Worm (Caenorhabditis elegans): ENCODE measurements around the gene K07E3.9.

Gene K07E3.9

ce11 chrX:8156502-8156901 is 48.5 kb downstream of the K07E3.9 start (continued):
- TF ChIP-seq hrde-1 (tag; optimal IDR thresholded peaks at IDR 0.05; ENCODE audit: borderline replicate concordance) = no peak
- TF ChIP-seq egrh-3 (GFP tag; IDR thresholded peaks at IDR 0.05) = no peak
- TF ChIP-seq nfya-2 (GFP tag; IDR thresholded peaks at IDR 0.05) = no peak
- TF ChIP-seq ets-4 (GFP tag; optimal IDR thresholded peaks at IDR 0.05) = no peak
- no peak for TF ChIP-seq aptf-3 (GFP tag; IDR thresholded peaks at IDR 0.05)
- TF ChIP-seq sdz-38 (tag; optimal IDR thresholded peaks at IDR 0.05) = no peak
- TF ChIP-seq nfyb-1 (GFP tag; IDR thresholded peaks at IDR 0.05) = no peak
- TF ChIP-seq egl-18 (GFP tag; IDR thresholded peaks at IDR 0.05) = no peak
- TF ChIP-seq let-526 (GFP tag; IDR thresholded peaks at IDR 0.05) = no peak
- no peak for TF ChIP-seq gei-17 (GFP tag; optimal IDR thresholded peaks at IDR 0.05)
- no peak for TF ChIP-seq xnd-1 (tag; optimal IDR thresholded peaks at IDR 0.05)
- peak; percentile 69 for TF ChIP-seq die-1 (tag; optimal IDR thresholded peaks at IDR 0.05)
- TF ChIP-seq F57A8.1 (GFP tag; optimal IDR thresholded peaks at IDR 0.05) = no peak
- TF ChIP-seq chd-7 (tag; optimal IDR thresholded peaks at IDR 0.05) = no peak
- no peak for TF ChIP-seq Y53G8AR.9 (GFP tag; conservative IDR thresholded peaks at IDR 0.05)
- TF ChIP-seq F57C9.4 (tag; optimal IDR thresholded peaks at IDR 0.05) = no peak
- TF ChIP-seq athp-1 (tag; optimal IDR thresholded peaks at IDR 0.05) = no peak
- peak; percentile 85 for TF ChIP-seq pbrm-1 (GFP tag; IDR thresholded peaks at IDR 0.05)
- peak; percentile 38 for TF ChIP-seq snpc-1.1 (tag; optimal IDR thresholded peaks at IDR 0.05; ENCODE audit: insufficient read depth)
- peak; percentile 67 for TF ChIP-seq snpc-4 (GFP tag; optimal IDR thresholded peaks at IDR 0.05)
- TF ChIP-seq snpc-4 (tag; optimal IDR thresholded peaks at IDR 0.05) = peak in 2 of 4 experiments; percentile 35 to 44
- TF ChIP-seq hsf-1 (GFP tag; IDR thresholded peaks at IDR 0.05) = no peak
- TF ChIP-seq ceh-40 (GFP tag; IDR thresholded peaks at IDR 0.05) = no peak
- TF ChIP-seq mel-28 (tag; optimal IDR thresholded peaks at IDR 0.05; ENCODE audit: borderline replicate concordance) = no peak
- TF ChIP-seq egl-44 (GFP tag; IDR thresholded peaks at IDR 0.05) = no peak
- no peak for TF ChIP-seq F23B12.7 (tag; optimal IDR thresholded peaks at IDR 0.05; ENCODE audit: insufficient read depth)
- TF ChIP-seq cebp-2 (GFP tag; IDR thresholded peaks at IDR 0.05) = no peak
- TF ChIP-seq B0035.1 (tag; optimal IDR thresholded peaks at IDR 0.05) = no peak
- TF ChIP-seq ztf-3 (GFP tag; optimal IDR thresholded peaks at IDR 0.05) = no peak
- peak; percentile 86 for TF ChIP-seq B0261.1 (tag; optimal IDR thresholded peaks at IDR 0.05)
- TF ChIP-seq unc-130 (GFP tag; optimal IDR thresholded peaks at IDR 0.05) = no peak
- TF ChIP-seq repo-1 (tag; optimal IDR thresholded peaks at IDR 0.05) = no peak
- TF ChIP-seq rec-8 (tag; optimal IDR thresholded peaks at IDR 0.05) = peak in 1 of 2 experiments; percentile 2
- TF ChIP-seq cebp-1 (GFP tag; IDR thresholded peaks at IDR 0.05) = no peak
- TF ChIP-seq cebp-1 (tag; optimal IDR thresholded peaks at IDR 0.05) = peak; percentile 53
- no peak for TF ChIP-seq aptf-2 (GFP tag; conservative IDR thresholded peaks at IDR 0.05)
- no peak for TF ChIP-seq sea-2 (GFP tag; IDR thresholded peaks at IDR 0.05)
- TF ChIP-seq ceh-91 (GFP tag; IDR thresholded peaks at IDR 0.05) = no peak
- no peak for TF ChIP-seq Y95B8A.8 (GFP tag; IDR thresholded peaks at IDR 0.05)
- TF ChIP-seq nhr-80 (tag; optimal IDR thresholded peaks at IDR 0.05) = no peak
- TF ChIP-seq unc-62 (GFP tag; optimal IDR thresholded peaks at IDR 0.05) = no peak
- TF ChIP-seq atf-7 (tag; optimal IDR thresholded peaks at IDR 0.05) = no peak
- peak; percentile 23 for TF ChIP-seq lin-54 (GFP tag; optimal IDR thresholded peaks at IDR 0.05)
- no peak for TF ChIP-seq lin-40 (tag; optimal IDR thresholded peaks at IDR 0.05)
- no peak for TF ChIP-seq ztf-28 (GFP tag; IDR thresholded peaks at IDR 0.05)
- no peak for TF ChIP-seq mxl-1 (tag; optimal IDR thresholded peaks at IDR 0.05)
- TF ChIP-seq F49E8.2 (tag; optimal IDR thresholded peaks at IDR 0.05; ENCODE audit: insufficient read depth) = no peak
- no peak for TF ChIP-seq pha-4 (tag; optimal IDR thresholded peaks at IDR 0.05)
- no peak for TF ChIP-seq attf-6 (GFP tag; IDR thresholded peaks at IDR 0.05)
- no peak for TF ChIP-seq madf-6 (GFP tag; IDR thresholded peaks at IDR 0.05)

Data from whole organism, young adult.